Worm (Caenorhabditis elegans): Measurements from ENCODE around the gene gld-3.

DNA sequence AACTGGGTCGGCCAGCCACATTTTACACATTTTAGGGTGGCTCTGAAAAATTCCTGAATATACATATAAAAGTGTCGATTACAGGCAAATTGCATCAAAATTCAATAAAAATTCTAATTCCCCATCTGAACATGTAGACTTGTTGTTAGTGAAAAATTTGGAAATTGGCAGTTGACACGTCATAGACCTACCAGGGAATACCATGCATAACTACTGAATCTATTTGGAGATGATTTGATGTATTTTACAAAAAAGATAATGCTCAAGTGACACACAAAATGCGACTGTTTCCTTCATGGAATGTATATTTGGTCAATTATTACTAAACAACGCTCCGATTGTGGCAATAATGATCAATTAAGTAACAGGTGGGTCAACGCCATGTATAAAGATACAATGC is 6.0 kb upstream of the gld-3 start, which contains the start of gene F10E7.1:
- no peak for TF ChIP-seq him-1 (tag; optimal IDR thresholded peaks at IDR 0.05)
- TF ChIP-seq W03F9.2 (tag; optimal IDR thresholded peaks at IDR 0.05) = no peak
- TF ChIP-seq dao-5 (tag; optimal IDR thresholded peaks at IDR 0.05) = no peak

Data from whole organism, L4/young adult.